Worm (Caenorhabditis elegans) whole organism, young adult: Measurements from ENCODE around the gene ifas-1.
A peak's percentile ranks its signal among the peaks of the same experiment; 100 is the strongest.

ENCODE experiments used
- F10E7.11 ChIP-seq: sonication (generic microtip); optimal IDR thresholded peaks from 2 replicates; lab custom pipeline; 2017; ENCODE audit warnings: mild to moderate bottlenecking, missing genetic modification characterization, moderate library complexity, missing compliant biosample characterization
- F23B12.7 ChIP-seq: sonication (generic microtip); optimal IDR thresholded peaks from 2 replicates; lab custom pipeline; 2017; ENCODE audit warnings: missing genetic modification characterization, mild to moderate bottlenecking, missing compliant biosample characterization, antibody characterized with exemption, moderate library complexity; ENCODE audit not compliant: insufficient read depth
- F57A8.1 ChIP-seq: fragments of 200-800 bp; sonication (Bioruptor generic); optimal IDR thresholded peaks from 2 replicates; lab custom pipeline; 2018; ENCODE audit warnings: mild to moderate bottlenecking, missing genetic modification characterization, moderate library complexity, missing compliant biosample characterization
- T07F8.4 ChIP-seq: sonication (generic microtip); optimal IDR thresholded peaks from 2 replicates; lab custom pipeline; 2016; ENCODE audit warnings: mild to moderate bottlenecking, missing genetic modification characterization, moderate library complexity, missing compliant biosample characterization
- Y53F4B.3 ChIP-seq: fragments of 200-800 bp; sonication (Bioruptor generic); IDR thresholded peaks from 2 replicates; pipeline ENCODE4 v1.3.6; 2022; ENCODE audit warnings: missing genetic modification reagents, missing genetic modification characterization, missing compliant biosample characterization
- Y79H2A.3 ChIP-seq: fragments of 200-800 bp; sonication (Bioruptor generic); conservative IDR thresholded peaks from 2 replicates; pipeline ENCODE4 v1.3.6; 2022; ENCODE audit warnings: missing genetic modification reagents, missing genetic modification characterization, missing compliant biosample characterization
- Y95B8A.8 ChIP-seq: fragments of 200-800 bp; sonication (Bioruptor generic); IDR thresholded peaks from 2 replicates; pipeline ENCODE4 v1.3.6; 2022; ENCODE audit warnings: missing genetic modification reagents, missing genetic modification characterization, missing compliant biosample characterization
- ama-1 ChIP-seq, 3 experiments: fragments of 150-350 bp in 1 of 3; sonication (generic microtip) in 2 of 3; optimal IDR thresholded peaks; 2 replicates each; lab custom pipeline; 2014 to 2018; ENCODE audit warnings: missing biosample characterization in 2 of 3, missing genetic modification characterization in 2 of 3, missing genetic modification reagents in 2 of 3
- attf-3 ChIP-seq: fragments of 200-800 bp; sonication (Bioruptor generic); conservative IDR thresholded peaks from 2 replicates; pipeline ENCODE4 v1.3.6; 2022; ENCODE audit warnings: missing genetic modification reagents, missing genetic modification characterization, missing compliant biosample characterization
- attf-5 ChIP-seq: fragments of 200-800 bp; sonication (Bioruptor generic); optimal IDR thresholded peaks from 2 replicates; lab custom pipeline; 2018; ENCODE audit warnings: mild to moderate bottlenecking, missing genetic modification characterization, missing compliant biosample characterization
- attf-6 ChIP-seq: fragments of 200-800 bp; sonication (Bioruptor generic); IDR thresholded peaks from 2 replicates; pipeline ENCODE4 v1.3.6; 2022; ENCODE audit warnings: missing genetic modification reagents, missing genetic modification characterization, missing compliant biosample characterization
- cebp-1 ChIP-seq, 2 experiments: fragments of 200-800 bp in 1 of 2; sonication (Bioruptor generic) in 1 of 2; sonication (generic microtip) in 1 of 2; IDR thresholded peaks in 1 of 2; optimal IDR thresholded peaks in 1 of 2; 2 replicates each; pipeline versions ENCODE4 v1.3.6 to Lab custom; 2017 to 2022; ENCODE audit warnings: missing compliant biosample characterization in 2 of 2, missing genetic modification characterization in 2 of 2, mild to moderate bottlenecking in 1 of 2, missing genetic modification reagents in 1 of 2, moderate library complexity in 1 of 2
- cebp-2 ChIP-seq: fragments of 200-800 bp; sonication (Bioruptor generic); IDR thresholded peaks from 2 replicates; pipeline ENCODE4 v1.3.6; 2022; ENCODE audit warnings: missing genetic modification characterization, missing compliant biosample characterization
- ceh-91 ChIP-seq: fragments of 200-800 bp; sonication (Bioruptor generic); IDR thresholded peaks from 2 replicates; pipeline ENCODE4 v1.3.6; 2022; ENCODE audit warnings: missing genetic modification reagents, missing genetic modification characterization, missing compliant biosample characterization
- dox-1 ChIP-seq: fragments of 200-800 bp; sonication (Bioruptor generic); IDR thresholded peaks from 2 replicates; pipeline ENCODE4 v1.3.6; 2022; ENCODE audit warnings: missing genetic modification reagents, missing genetic modification characterization, missing compliant biosample characterization
- dpff-1 ChIP-seq: sonication (generic microtip); optimal IDR thresholded peaks from 2 replicates; lab custom pipeline; 2017; ENCODE audit warnings: mild to moderate bottlenecking, missing genetic modification characterization, missing compliant biosample characterization
- dpl-1 ChIP-seq: fragments of 150-350 bp; optimal IDR thresholded peaks from 2 replicates; lab custom pipeline; 2014; ENCODE audit warnings: missing biosample characterization, missing genetic modification reagents, missing genetic modification characterization
- egl-44 ChIP-seq: fragments of 200-800 bp; sonication (Bioruptor generic); IDR thresholded peaks from 2 replicates; pipeline ENCODE4 v1.3.6; 2022; ENCODE audit warnings: missing genetic modification reagents, missing genetic modification characterization, missing compliant biosample characterization
- fkh-3 ChIP-seq: sonication (generic microtip); optimal IDR thresholded peaks from 2 replicates; lab custom pipeline; 2016; ENCODE audit warnings: mild to moderate bottlenecking, missing genetic modification characterization, missing compliant biosample characterization
- gei-17 ChIP-seq: fragments of 200-800 bp; sonication (Bioruptor generic); optimal IDR thresholded peaks from 2 replicates; lab custom pipeline; 2018; ENCODE audit warnings: mild to moderate bottlenecking, missing genetic modification characterization, missing compliant biosample characterization
- him-1 ChIP-seq: sonication (generic microtip); optimal IDR thresholded peaks from 2 replicates; lab custom pipeline; 2016; ENCODE audit warnings: missing genotype, missing genetic modification reagents, missing genetic modification characterization, missing compliant biosample characterization
- lin-26 ChIP-seq: fragments of 200-800 bp; sonication (Bioruptor generic); IDR thresholded peaks from 2 replicates; pipeline ENCODE4 v1.3.6; 2022; ENCODE audit warnings: missing genetic modification reagents, missing genetic modification characterization, missing compliant biosample characterization
- lsy-27 ChIP-seq: sonication (generic microtip); optimal IDR thresholded peaks from 2 replicates; lab custom pipeline; 2017; ENCODE audit warnings: missing genetic modification characterization, mild to moderate bottlenecking, missing compliant biosample characterization, antibody characterized with exemption, missing genotype, borderline replicate concordance; ENCODE audit not compliant: insufficient read depth
- nfya-1 ChIP-seq: sonication (generic microtip); optimal IDR thresholded peaks from 2 replicates; lab custom pipeline; 2017; ENCODE audit warnings: antibody characterized with exemption, missing compliant biosample characterization, missing genetic modification characterization, borderline replicate concordance; ENCODE audit not compliant: insufficient read depth
- nhr-80 ChIP-seq: sonication (generic microtip); optimal IDR thresholded peaks from 2 replicates; lab custom pipeline; 2016; ENCODE audit warnings: missing genetic modification characterization, missing compliant biosample characterization
- pha-4 ChIP-seq: fragments of 150-350 bp; sonication (generic microtip); optimal IDR thresholded peaks from 2 replicates; lab custom pipeline; 2014; ENCODE audit warnings: missing biosample characterization, missing genetic modification reagents, missing genetic modification characterization
- snpc-1.3 ChIP-seq: sonication (generic microtip); optimal IDR thresholded peaks from 2 replicates; lab custom pipeline; 2017; ENCODE audit warnings: missing genetic modification characterization, mild to moderate bottlenecking, missing compliant biosample characterization, antibody characterized with exemption, moderate library complexity, missing genotype, missing genetic modification reagents; ENCODE audit not compliant: insufficient read depth
- sptf-2 ChIP-seq: fragments of 200-800 bp; sonication (Bioruptor generic); optimal IDR thresholded peaks from 2 replicates; lab custom pipeline; 2018; ENCODE audit warnings: mild to moderate bottlenecking, missing genetic modification characterization, missing compliant biosample characterization
- unc-62 ChIP-seq: fragments of 150-350 bp; optimal IDR thresholded peaks from 2 replicates; lab custom pipeline; 2014; ENCODE audit warnings: missing biosample characterization, missing genetic modification reagents, missing genetic modification characterization
- ztf-18 ChIP-seq: sonication (generic microtip); optimal IDR thresholded peaks from 2 replicates; lab custom pipeline; 2016; ENCODE audit warnings: missing genotype, mild to moderate bottlenecking, missing genetic modification characterization, missing compliant biosample characterization

Gene ifas-1

ce11 chrII:3663796-3664195, 24.7 kb downstream of the ifas-1 start, which contains the start of gene F19B10.6 (continued):
- no peak for TF ChIP-seq ama-1 (optimal IDR thresholded peaks at IDR 0.05; lab: Kevin White, UChicago)
- TF ChIP-seq ama-1 (GFP tag; optimal IDR thresholded peaks at IDR 0.05; lab: Kevin White, UChicago): no peak
- TF ChIP-seq fkh-3 (tag; lab: Kevin White, UChicago): no peak
- TF ChIP-seq attf-3 (GFP tag; lab: Robert Waterston, UW): no peak
- TF ChIP-seq him-1 (tag; lab: Kevin White, UChicago): no peak
- TF ChIP-seq, all 124 proteins: peak for 0

ce11 chrII:3661932-3662331, 26.6 kb downstream of the ifas-1 start, which contains the start of gene F19B10.13:
Gene F19B10.13 (plus strand): TSS chrII:3662274.
- peak; percentile 48 for TF ChIP-seq nhr-80 (tag; lab: Kevin White, UChicago)
- TF ChIP-seq dpl-1 (GFP tag; lab: Kevin White, UChicago): no peak
- TF ChIP-seq dox-1 (GFP tag; lab: Robert Waterston, UW): 0 out of 2 replicates have a peak, but pooled peaks have one; percentile 28
- peak; percentile 72 for TF ChIP-seq cebp-1 (GFP tag; IDR thresholded peaks at IDR 0.05; lab: Robert Waterston, UW)
- TF ChIP-seq cebp-1 (tag; optimal IDR thresholded peaks at IDR 0.05; lab: Kevin White, UChicago): peak; percentile 90
- peak; percentile 55 for TF ChIP-seq attf-5 (GFP tag; lab: Kevin White, UChicago)
- TF ChIP-seq, all 124 proteins: peak for 4

ce11 chrII:3659776-3660175, 28.7 kb downstream of the ifas-1 start, which contains the start of gene F19B10.4:
Gene F19B10.4 (plus strand): TSS chrII:3660076.
- TF ChIP-seq T07F8.4 (tag; lab: Kevin White, UChicago) (no peak), ceh-91 (GFP tag; lab: Robert Waterston, UW) (no peak), gei-17 (GFP tag; lab: Kevin White, UChicago) (no peak), egl-44 (GFP tag; lab: Robert Waterston, UW) (no peak), F23B12.7 (no peak), lin-26 (GFP tag; lab: Robert Waterston, UW) (no peak), ama-1 (optimal IDR thresholded peaks at IDR 0.05; lab: Kevin White, UChicago) (no peak), ama-1 (GFP tag; optimal IDR thresholded peaks at IDR 0.05; lab: Kevin White, UChicago) (no peak)

- TF ChIP-seq attf-3 (GFP tag; lab: Robert Waterston, UW) (no peak), snpc-1.3 (tag; lab: Kevin White, UChicago) (no peak), Y53F4B.3 (no peak), Y79H2A.3 (GFP tag; lab: Robert Waterston, UW) (no peak), sptf-2 (GFP tag; lab: Kevin White, UChicago) (no peak), unc-62 (GFP tag; lab: Kevin White, UChicago) (no peak), gei-17 (GFP tag; lab: Kevin White, UChicago) (no peak), pha-4 (tag; lab: Kevin White, UChicago) (no peak), F57A8.1 (no peak), attf-6 (GFP tag; lab: Robert Waterston, UW) (no peak)
These were observed 33.1 kb downstream of the ifas-1 start, which contains the start of gene F19B10.5 for ce11 chrII:3655378-3655777. Gene F19B10.5 (plus strand): TSS chrII:3655678.

- no peak for TF ChIP-seq dpff-1 (tag; lab: Kevin White, UChicago)
- TF ChIP-seq lsy-27 (tag; lab: Kevin White, UChicago): no peak
- no peak for TF ChIP-seq ztf-18 (tag; lab: Kevin White, UChicago)
- TF ChIP-seq cebp-2 (GFP tag; lab: Robert Waterston, UW): no peak
- no peak for TF ChIP-seq Y95B8A.8 (GFP tag; lab: Robert Waterston, UW)
- TF ChIP-seq F10E7.11 (tag; lab: Kevin White, UChicago): no peak
- TF ChIP-seq nfya-1: no peak
- TF ChIP-seq, all 124 proteins: peak for 0
These were observed 41.4 kb downstream of the ifas-1 start, which contains the start of gene fbxb-33 for ce11 chrII:3647111-3647510. Gene fbxb-33 (plus strand): TSS chrII:3647411.
